Worm (Caenorhabditis elegans) whole organism, L2 larva: ENCODE results near the gene C29E4.10.
"Not testable (repeated sequence)": the region's sequence is repeated elsewhere in the genome, so short reads cannot be mapped to it uniquely, and the experiment has no call there.

Experiments
- C34F6.9 ChIP-seq: fragments of 150-350 bp; optimal IDR thresholded peaks from 2 replicates; lab custom pipeline; 2014; ENCODE audit warnings: missing biosample characterization, missing genetic modification characterization
- F13H6.1 ChIP-seq: sonication (generic microtip); optimal IDR thresholded peaks from 2 replicates; lab custom pipeline; 2016; ENCODE audit warnings: missing genetic modification characterization, missing compliant biosample characterization
- R02D3.7 ChIP-seq: fragments of 150-350 bp; optimal IDR thresholded peaks from 2 replicates; lab custom pipeline; 2014; ENCODE audit warnings: missing biosample characterization, missing genetic modification characterization
- Y55F3AM.14 ChIP-seq: fragments of 200-800 bp; sonication (Bioruptor generic); optimal IDR thresholded peaks from 2 replicates; lab custom pipeline; 2018; ENCODE audit warnings: mild to moderate bottlenecking, missing genetic modification characterization, missing compliant biosample characterization
- ZK546.5 ChIP-seq: sonication (generic microtip); optimal IDR thresholded peaks from 2 replicates; lab custom pipeline; 2017; ENCODE audit warnings: missing biosample characterization, missing genetic modification characterization
- alr-1 ChIP-seq: fragments of 150-350 bp; optimal IDR thresholded peaks from 2 replicates; lab custom pipeline; 2014; ENCODE audit warnings: missing biosample characterization, missing genetic modification characterization
- aly-2 ChIP-seq: fragments of 150-350 bp; optimal IDR thresholded peaks from 2 replicates; lab custom pipeline; 2014; ENCODE audit warnings: missing biosample characterization, missing genetic modification characterization
- ama-1 ChIP-seq: fragments of 150-350 bp; optimal IDR thresholded peaks from 2 replicates; lab custom pipeline; 2018; ENCODE audit warnings: inconsistent platforms
- blmp-1 ChIP-seq: sonication (generic microtip); optimal IDR thresholded peaks from 2 replicates; lab custom pipeline; 2017; ENCODE audit warnings: missing genetic modification characterization, mild to moderate bottlenecking, missing compliant biosample characterization, antibody characterized with exemption, moderate library complexity; ENCODE audit not compliant: insufficient read depth
- ceh-16 ChIP-seq: fragments of 150-350 bp; optimal IDR thresholded peaks from 2 replicates; lab custom pipeline; 2014; ENCODE audit warnings: missing biosample characterization, missing genetic modification characterization
- crh-2 ChIP-seq: sonication (generic microtip); optimal IDR thresholded peaks from 2 replicates; lab custom pipeline; 2017; ENCODE audit warnings: missing biosample characterization, missing genetic modification characterization
- egl-27 ChIP-seq: sonication (generic microtip); optimal IDR thresholded peaks from 3 replicates; lab custom pipeline; 2017; ENCODE audit warnings: missing biosample characterization, missing genetic modification reagents, missing genetic modification characterization
- elt-1 ChIP-seq: fragments of 150-350 bp; optimal IDR thresholded peaks from 2 replicates; lab custom pipeline; 2014; ENCODE audit warnings: missing biosample characterization, missing genetic modification characterization
- elt-3 ChIP-seq: sonication (generic microtip); optimal IDR thresholded peaks from 2 replicates; lab custom pipeline; 2017; ENCODE audit warnings: missing biosample characterization, missing genetic modification characterization
- fos-1 ChIP-seq: fragments of 150-350 bp; optimal IDR thresholded peaks from 2 replicates; lab custom pipeline; 2014; ENCODE audit warnings: missing biosample characterization, missing genetic modification characterization
- gmeb-1 ChIP-seq: fragments of 150-350 bp; optimal IDR thresholded peaks from 2 replicates; lab custom pipeline; 2014; ENCODE audit warnings: missing biosample characterization, missing genetic modification characterization
- lin-13 ChIP-seq: fragments of 150-350 bp; optimal IDR thresholded peaks from 2 replicates; lab custom pipeline; 2014; ENCODE audit warnings: missing biosample characterization, missing genetic modification reagents, missing genetic modification characterization
- lin-39 ChIP-seq: fragments of 150-350 bp; optimal IDR thresholded peaks from 2 replicates; lab custom pipeline; 2014; ENCODE audit warnings: missing biosample characterization, missing genetic modification reagents, missing genetic modification characterization
- lsy-2 ChIP-seq, 2 experiments: fragments of 150-350 bp in 1 of 2; sonication (generic microtip) in 1 of 2; optimal IDR thresholded peaks; 2 replicates each; lab custom pipeline; 2014 to 2017; ENCODE audit warnings: missing biosample characterization in 2 of 2, missing genetic modification characterization in 2 of 2
- mbf-1 ChIP-seq: sonication (generic microtip); optimal IDR thresholded peaks from 2 replicates; lab custom pipeline; 2017; ENCODE audit warnings: missing biosample characterization, missing genetic modification characterization
- mdl-1 ChIP-seq, 2 experiments: fragments of 150-350 bp in 1 of 2; sonication (generic microtip) in 1 of 2; optimal IDR thresholded peaks; 2 replicates each; lab custom pipeline; 2017; ENCODE audit warnings: missing biosample characterization in 2 of 2, missing genetic modification characterization in 2 of 2
- nhr-10 ChIP-seq: sonication (generic microtip); optimal IDR thresholded peaks from 2 replicates; lab custom pipeline; 2017; ENCODE audit warnings: missing biosample characterization, missing genetic modification characterization
- nhr-11 ChIP-seq: fragments of 150-350 bp; optimal IDR thresholded peaks from 2 replicates; lab custom pipeline; 2014; ENCODE audit warnings: missing biosample characterization, missing genetic modification characterization
- nhr-12 ChIP-seq: fragments of 150-350 bp; optimal IDR thresholded peaks from 2 replicates; lab custom pipeline; 2014; ENCODE audit warnings: missing biosample characterization, missing genetic modification characterization
- nhr-129 ChIP-seq: fragments of 150-350 bp; optimal IDR thresholded peaks from 2 replicates; lab custom pipeline; 2014; ENCODE audit warnings: missing biosample characterization, missing genetic modification characterization
- nhr-21 ChIP-seq: fragments of 150-350 bp; optimal IDR thresholded peaks from 2 replicates; lab custom pipeline; 2014; ENCODE audit warnings: missing biosample characterization, missing genetic modification characterization
- nhr-23 ChIP-seq: fragments of 150-350 bp; optimal IDR thresholded peaks from 2 replicates; lab custom pipeline; 2014; ENCODE audit warnings: missing biosample characterization, missing genetic modification reagents, missing genetic modification characterization
- nhr-237 ChIP-seq: fragments of 150-350 bp; optimal IDR thresholded peaks from 2 replicates; lab custom pipeline; 2014; ENCODE audit warnings: missing biosample characterization, missing genetic modification characterization
- nhr-25 ChIP-seq: fragments of 150-350 bp; sonication (generic microtip); optimal IDR thresholded peaks from 3 replicates; lab custom pipeline; 2014; ENCODE audit warnings: missing biosample characterization, missing genetic modification characterization
- nhr-6 ChIP-seq: fragments of 150-350 bp; optimal IDR thresholded peaks from 2 replicates; lab custom pipeline; 2014; ENCODE audit warnings: missing biosample characterization, missing genetic modification characterization
- nhr-77 ChIP-seq: fragments of 150-350 bp; optimal IDR thresholded peaks from 2 replicates; lab custom pipeline; 2014; ENCODE audit warnings: missing biosample characterization, missing genetic modification characterization
- peb-1 ChIP-seq: fragments of 150-350 bp; optimal IDR thresholded peaks from 2 replicates; lab custom pipeline; 2014; ENCODE audit warnings: missing biosample characterization, missing genetic modification characterization
- sem-4 ChIP-seq: fragments of 150-350 bp; optimal IDR thresholded peaks from 2 replicates; lab custom pipeline; 2014; ENCODE audit warnings: missing biosample characterization, missing genetic modification reagents, missing genetic modification characterization
- skn-1 ChIP-seq: sonication (generic microtip); optimal IDR thresholded peaks from 2 replicates; lab custom pipeline; 2017; ENCODE audit warnings: missing biosample characterization, missing genetic modification characterization
- sma-3 ChIP-seq: sonication (generic microtip); optimal IDR thresholded peaks from 2 replicates; lab custom pipeline; 2016; ENCODE audit warnings: missing genetic modification reagents, missing genetic modification characterization, missing compliant biosample characterization
- sma-9 ChIP-seq, 2 experiments: fragments of 150-350 bp in 1 of 2; sonication (generic microtip) in 1 of 2; optimal IDR thresholded peaks; 2 replicates each; lab custom pipeline; 2014 to 2016; ENCODE audit warnings: missing genetic modification characterization in 2 of 2, mild to moderate bottlenecking in 1 of 2, missing biosample characterization in 1 of 2, missing compliant biosample characterization in 1 of 2, missing genetic modification reagents in 1 of 2, moderate library complexity in 1 of 2
- snpc-4 ChIP-seq: fragments of 150-350 bp; optimal IDR thresholded peaks from 2 replicates; lab custom pipeline; 2014; ENCODE audit warnings: missing biosample characterization, missing genetic modification characterization
- unc-55 ChIP-seq: fragments of 150-350 bp; sonication (generic microtip); optimal IDR thresholded peaks from 3 replicates; lab custom pipeline; 2014; ENCODE audit warnings: missing biosample characterization, missing genetic modification reagents, missing genetic modification characterization
- unc-62 ChIP-seq: fragments of 150-350 bp; optimal IDR thresholded peaks from 2 replicates; lab custom pipeline; 2014; ENCODE audit warnings: missing biosample characterization, missing genetic modification reagents, missing genetic modification characterization
- zag-1 ChIP-seq: fragments of 150-350 bp; optimal IDR thresholded peaks from 2 replicates; lab custom pipeline; 2014; ENCODE audit warnings: missing biosample characterization, missing genetic modification characterization
- ztf-11 ChIP-seq: sonication (generic microtip); optimal IDR thresholded peaks from 2 replicates; lab custom pipeline; 2017; ENCODE audit warnings: missing biosample characterization, missing genetic modification characterization

C29E4.10 gene

DNA sequence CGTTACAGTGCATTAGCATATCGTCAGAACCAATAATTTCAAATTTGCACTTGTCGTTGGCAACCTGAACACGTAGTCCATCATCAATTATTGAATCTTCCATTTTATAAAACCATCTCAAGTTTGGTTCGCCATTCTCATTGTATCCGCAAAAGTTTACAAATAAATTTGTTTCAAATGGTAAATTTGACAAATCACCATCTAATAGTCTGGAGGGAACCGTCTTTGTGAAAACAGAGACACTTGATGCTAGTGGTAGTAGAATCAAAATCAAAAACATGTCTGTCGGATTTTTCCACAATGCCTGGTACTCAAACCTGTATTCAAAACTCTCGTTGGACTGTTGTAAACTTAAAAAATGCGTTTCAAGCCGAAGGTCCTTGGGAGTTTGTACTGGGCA lies 26.6 kb downstream of the C29E4.10 start, which contains the start of gene F54H12.2:
Gene F54H12.2, plus strand, starts transcription at position 301 of the 400 bp plus-strand sequence.
- not testable (repeated sequence) for TF ChIP-seq nhr-77 (tag; lab: Kevin White, UChicago); ama-1 (lab: Kevin White, UChicago); nhr-21 (tag; lab: Kevin White, UChicago)

DNA sequence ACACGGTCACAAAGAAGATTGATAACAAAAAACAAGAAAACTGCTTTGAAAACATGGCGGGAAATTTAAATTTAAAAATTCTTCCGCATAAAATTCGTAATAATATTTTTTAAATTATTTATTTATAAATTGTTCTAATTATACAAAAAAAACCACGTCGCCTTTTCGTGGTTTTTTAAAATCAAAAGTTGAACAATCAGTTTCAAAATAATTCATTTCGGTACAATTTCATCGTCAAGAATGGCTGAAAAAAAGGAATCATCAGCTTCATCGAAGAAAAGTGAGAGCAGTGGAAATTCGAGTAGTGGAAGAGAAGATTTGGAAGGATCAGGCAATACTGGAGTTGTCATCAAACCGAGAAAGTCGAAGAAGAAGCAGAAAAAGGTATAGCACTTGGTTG lies 31.5 kb downstream of the C29E4.10 start, which contains the start of the genes F54H12.8 and F54H12.7:
Gene F54H12.8, minus strand, starts transcription at position 101 of the 400 bp plus-strand sequence.
Gene F54H12.7, plus strand, starts transcription at position 229 of the 400 bp plus-strand sequence.
- no peak for TF ChIP-seq aly-2
- TF ChIP-seq nhr-23: no peak
- TF ChIP-seq nhr-11: no peak
- TF ChIP-seq unc-55: no peak
- no peak for TF ChIP-seq sma-3 (GFP tag; lab: Kevin White, UChicago)
- no peak for TF ChIP-seq lsy-2 (tag; optimal IDR thresholded peaks at IDR 0.05; lab: Kevin White, UChicago)
- no peak for TF ChIP-seq snpc-4 (tag; lab: Kevin White, UChicago)
- TF ChIP-seq F13H6.1: no peak
- no peak for TF ChIP-seq nhr-21 (tag; lab: Kevin White, UChicago)
- no peak for TF ChIP-seq fos-1
- no peak for TF ChIP-seq nhr-237 (tag; lab: Kevin White, UChicago)
- TF ChIP-seq alr-1 (tag; lab: Kevin White, UChicago): no peak
- TF ChIP-seq gmeb-1: no peak
- TF ChIP-seq elt-3 (tag; lab: Kevin White, UChicago): no peak
- TF ChIP-seq egl-27 (tag; lab: Kevin White, UChicago): no peak
- no peak for TF ChIP-seq unc-62

DNA sequence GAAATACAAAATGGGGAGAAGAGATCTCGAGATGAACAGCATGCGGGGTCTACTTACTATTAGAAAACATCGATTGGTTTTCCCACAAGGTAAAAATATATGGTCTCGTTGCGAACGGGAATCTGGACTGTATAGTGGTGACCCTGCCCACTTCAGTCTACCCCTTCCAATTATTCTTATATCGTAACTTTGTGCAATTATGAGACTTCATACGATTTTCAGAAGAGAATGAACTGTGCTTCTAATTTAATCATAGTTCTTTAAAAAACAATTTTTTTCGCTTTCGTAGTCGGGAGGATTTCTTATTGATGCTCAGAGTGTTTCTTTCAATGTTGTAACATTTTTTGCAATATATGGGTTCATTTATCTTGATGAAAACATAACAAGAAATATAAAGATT lies 34.4 kb downstream of the C29E4.10 start, which contains the start of gene F54H12.5:
Gene F54H12.5, minus strand, starts transcription at position 101 of the 400 bp plus-strand sequence.
- no peak for TF ChIP-seq ama-1 (lab: Kevin White, UChicago)
- no peak for TF ChIP-seq alr-1 (tag; lab: Kevin White, UChicago)

DNA sequence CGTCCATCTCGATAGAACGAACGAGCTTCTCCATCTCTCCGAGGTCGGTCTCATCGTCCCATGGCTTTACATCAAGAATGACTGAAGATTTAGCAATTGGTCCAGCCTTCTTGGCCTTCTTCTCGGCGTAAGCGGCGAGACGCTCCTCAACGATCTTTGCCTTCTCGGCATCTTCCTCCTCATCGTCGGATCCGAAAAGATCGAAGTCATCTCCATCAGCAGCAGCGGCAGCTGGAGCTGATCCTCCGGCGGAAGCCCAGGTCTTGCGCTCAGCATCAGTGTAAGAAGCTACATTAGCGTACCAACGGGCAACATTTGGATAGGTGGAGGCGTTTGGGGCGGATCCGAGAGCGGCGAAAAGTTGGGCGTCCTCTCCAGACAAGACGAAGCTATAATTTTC lies 35.0 kb downstream of the C29E4.10 start:
- no peak for TF ChIP-seq lin-39 (tag; lab: Kevin White, UChicago)
- TF ChIP-seq nhr-21 (tag; lab: Kevin White, UChicago): no peak
- TF ChIP-seq ama-1 (lab: Kevin White, UChicago): no peak
- no peak for TF ChIP-seq mbf-1 (tag; lab: Kevin White, UChicago)
- no peak for TF ChIP-seq snpc-4 (tag; lab: Kevin White, UChicago)
- no peak for TF ChIP-seq R02D3.7 (tag; lab: Kevin White, UChicago)
- TF ChIP-seq F13H6.1: no peak
- TF ChIP-seq Y55F3AM.14: no peak
- TF ChIP-seq nhr-25 (tag; lab: Kevin White, UChicago): no peak
- no peak for TF ChIP-seq lin-13
- no peak for TF ChIP-seq ZK546.5
- TF ChIP-seq lsy-2 (tag; optimal IDR thresholded peaks at IDR 0.05; lab: Kevin White, UChicago): no peak
- TF ChIP-seq mdl-1 (tag; optimal IDR thresholded peaks at IDR 0.05; lab: Kevin White, UChicago): no peak
- TF ChIP-seq nhr-12 (tag; lab: Kevin White, UChicago): no peak
- no peak for TF ChIP-seq ceh-16 (tag; lab: Kevin White, UChicago)
- TF ChIP-seq aly-2: no peak
- no peak for TF ChIP-seq nhr-10 (tag; lab: Kevin White, UChicago)
- TF ChIP-seq crh-2: no peak

DNA sequence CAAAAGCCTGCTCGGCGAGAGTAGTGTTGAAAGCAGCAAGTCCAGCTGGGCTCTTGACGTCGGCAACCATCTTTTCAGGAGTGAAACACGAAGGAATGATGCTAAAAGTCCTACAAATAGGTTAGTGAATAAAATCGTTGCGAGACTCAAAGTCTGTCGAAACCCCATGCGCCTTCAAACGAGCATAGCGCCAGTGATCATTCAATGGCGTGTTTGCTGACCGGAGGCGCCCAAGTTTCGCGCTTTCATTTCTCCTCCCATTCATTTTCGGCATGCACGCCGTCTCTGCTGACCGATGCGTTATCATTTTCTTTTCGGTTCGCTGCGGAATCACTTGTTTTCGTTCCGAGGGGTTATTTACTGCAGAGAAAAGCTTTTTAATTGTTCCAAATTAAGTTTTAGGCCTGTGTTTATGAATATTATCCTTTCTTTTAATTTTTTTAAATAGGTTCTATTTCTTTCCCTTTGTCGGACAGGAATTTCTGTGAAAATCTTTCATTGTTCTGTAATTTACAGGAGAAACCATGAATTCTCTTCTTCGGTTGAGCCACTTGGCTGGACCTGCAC lies 35.6 kb downstream of the C29E4.10 start, which contains the start of the genes eef-1B.1 and aco-2:
Gene eef-1B.1, minus strand, starts transcription at position 186 of the 567 bp plus-strand sequence.
Gene aco-2, plus strand, starts transcription at position 517 of the 567 bp plus-strand sequence.
- TF ChIP-seq sma-9 (GFP tag; optimal IDR thresholded peaks at IDR 0.05; lab: Kevin White, UChicago) (peak; percentile 95), sma-9 (tag; optimal IDR thresholded peaks at IDR 0.05; lab: Kevin White, UChicago) (no peak), snpc-4 (tag; lab: Kevin White, UChicago) (peak; percentile 73), blmp-1 (peak; percentile 82), nhr-11 (no peak), lin-39 (tag; lab: Kevin White, UChicago) (no peak), peb-1 (tag; lab: Kevin White, UChicago) (no peak), elt-1 (tag; lab: Kevin White, UChicago) (no peak), crh-2 (peak; percentile 93), sem-4 (peak; percentile 75), ztf-11 (tag; lab: Kevin White, UChicago) (no peak), mdl-1 (tag; optimal IDR thresholded peaks at IDR 0.05; lab: Kevin White, UChicago) (peak in 1 of 2 experiments; percentile 61), sma-3 (GFP tag; lab: Kevin White, UChicago) (peak; percentile 94), unc-55 (peak; percentile 97), lin-13 (peak; percentile 89), aly-2 (no peak), Y55F3AM.14 (peak; percentile 36), C34F6.9 (peak; percentile 92), mbf-1 (tag; lab: Kevin White, UChicago) (no peak), zag-1 (tag; lab: Kevin White, UChicago) (peak; percentile 52), egl-27 (tag; lab: Kevin White, UChicago) (peak; percentile 87), F13H6.1 (peak; percentile 90), nhr-129 (tag; lab: Kevin White, UChicago) (peak; percentile 93), fos-1 (peak; percentile 80), nhr-25 (tag; lab: Kevin White, UChicago) (peak; percentile 94), ceh-16 (tag; lab: Kevin White, UChicago) (peak; percentile 56), nhr-77 (tag; lab: Kevin White, UChicago) (peak; percentile 80), skn-1 (tag; lab: Kevin White, UChicago) (peak; percentile 52), nhr-6 (tag; lab: Kevin White, UChicago) (peak; percentile 27), nhr-23 (no peak), elt-3 (tag; lab: Kevin White, UChicago) (no peak), nhr-21 (tag; lab: Kevin White, UChicago) (peak; percentile 94)
